Fruit fly (Drosophila melanogaster): ENCODE data around the gene CG14625.
A peak's percentile ranks its signal among the peaks of the same experiment; 100 is the strongest.

CG14625 gene

DNA sequence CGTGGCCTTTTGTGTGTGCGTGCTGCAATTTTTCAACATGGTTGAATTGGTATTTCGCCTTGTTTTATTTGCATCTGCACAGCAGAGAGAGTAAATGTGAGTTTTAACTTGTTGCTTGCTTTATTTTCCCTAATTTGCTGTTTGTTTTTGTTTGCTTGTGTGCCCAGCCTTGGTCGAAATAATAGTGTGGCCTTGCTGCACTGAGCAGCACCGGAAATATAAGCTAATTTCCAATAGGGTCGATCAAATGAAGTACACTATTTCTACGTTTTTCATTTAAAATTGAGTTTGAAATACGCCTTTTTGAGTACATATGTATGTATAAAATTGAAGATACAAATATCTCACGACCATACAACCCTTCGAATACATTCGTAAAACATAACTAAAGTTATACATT is 17.3 kb downstream of the CG14625 start:
- TF ChIP-seq eg (GFP tag; IDR thresholded peaks at IDR 0.05) (peak; percentile 54; the same call in 2 of the 3 replicates), Gug (GFP tag; IDR thresholded peaks at IDR 0.05) (no peak)

DNA sequence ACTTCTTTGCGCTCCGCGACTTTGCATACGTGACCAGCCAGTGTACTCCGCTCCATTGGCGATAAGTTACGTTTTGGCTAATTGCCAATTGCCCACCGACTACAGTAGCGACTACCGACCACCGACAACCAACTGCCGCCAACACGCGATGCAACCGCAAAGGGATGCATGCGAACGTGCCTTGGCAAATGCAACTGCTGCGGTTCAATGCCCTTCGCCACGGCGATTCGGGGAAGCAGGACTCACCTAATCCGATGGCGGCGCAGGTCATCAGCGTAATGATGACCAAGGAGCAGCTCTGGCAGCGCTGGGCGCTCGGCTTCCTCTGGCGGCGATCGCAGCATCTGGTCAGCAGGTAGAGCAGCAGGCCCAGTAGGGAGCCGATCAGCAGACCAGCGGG is 26.5 kb downstream of the CG14625 start:
- TF ChIP-seq CG8119 (GFP tag; IDR thresholded peaks at IDR 0.05) (no peak), Hr39 (GFP tag; optimal IDR thresholded peaks at IDR 0.05) (no peak), CG6276 (GFP tag; optimal IDR thresholded peaks at IDR 0.05) (no peak), CG6808 (GFP tag; optimal IDR thresholded peaks at IDR 0.05) (no peak), dsx (GFP tag; optimal IDR thresholded peaks at IDR 0.05; ENCODE audit: poor library complexity, severe bottlenecking) (no peak), fd59A (GFP tag; optimal IDR thresholded peaks at IDR 0.05) (no peak), Lpt (GFP tag; optimal IDR thresholded peaks at IDR 0.05) (no peak), salr (GFP tag; optimal IDR thresholded peaks at IDR 0.05) (no peak), ss (GFP tag; optimal IDR thresholded peaks at IDR 0.05) (peak in 1 of 2 experiments; percentile 51)

DNA sequence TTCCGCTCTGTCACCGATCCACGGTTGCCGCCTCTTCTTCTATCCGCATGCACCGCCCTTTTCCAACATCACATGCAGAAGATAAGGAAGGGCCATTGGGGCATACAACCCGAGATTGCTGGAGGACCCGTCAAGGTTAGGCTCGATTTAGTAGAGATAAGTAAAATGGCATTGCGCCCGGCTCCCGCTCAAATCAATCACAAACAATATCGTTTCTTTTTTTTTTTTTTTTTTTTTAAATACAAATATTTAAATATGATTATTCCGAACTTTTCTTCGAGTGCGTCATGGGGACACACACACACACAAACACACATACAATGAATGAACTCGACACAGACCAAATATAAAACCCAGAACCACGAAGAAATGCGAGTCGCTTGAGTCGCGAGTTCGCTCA is 29.8 kb downstream of the CG14625 start:
- TF ChIP-seq achi (GFP tag; optimal IDR thresholded peaks at IDR 0.05) = peak; percentile 36
- TF ChIP-seq CG8119 (GFP tag; IDR thresholded peaks at IDR 0.05) = peak; percentile 58; the same call in 2 of the 3 replicates
- no peak for TF ChIP-seq ss (GFP tag; optimal IDR thresholded peaks at IDR 0.05)
- peak; percentile 12 for TF ChIP-seq Eip78C (GFP tag)
- no peak for TF ChIP-seq Ets21C (GFP tag; optimal IDR thresholded peaks at IDR 0.05)
- TF ChIP-seq CG6808 (GFP tag; optimal IDR thresholded peaks at IDR 0.05) = no peak
- TF ChIP-seq CG8319 (GFP tag; optimal IDR thresholded peaks at IDR 0.05) = no peak
- TF ChIP-seq CG15336 (GFP tag; IDR thresholded peaks at IDR 0.05) = peak; percentile 51
- peak; percentile 8 for TF ChIP-seq net (GFP tag; optimal IDR thresholded peaks at IDR 0.05)
- TF ChIP-seq CG6792 (GFP tag; optimal IDR thresholded peaks at IDR 0.05) = peak; percentile 1
- TF ChIP-seq CG8632 (GFP tag; optimal IDR thresholded peaks at IDR 0.05) = no peak
- TF ChIP-seq esn (GFP tag; optimal IDR thresholded peaks at IDR 0.05) = peak; percentile 4
- TF ChIP-seq eg (GFP tag; IDR thresholded peaks at IDR 0.05) = 0 out of 3 replicates have a peak, but pooled peaks have one; percentile 21
- peak; percentile 21 for TF ChIP-seq CG3919 (GFP tag; optimal IDR thresholded peaks at IDR 0.05)
- peak; percentile 3 for TF ChIP-seq CG10669 (GFP tag; optimal IDR thresholded peaks at IDR 0.05)
- TF ChIP-seq CG6163 (GFP tag; IDR thresholded peaks at IDR 0.05) = peak; percentile 44; the same call in 1 of the 3 replicates
- peak in 1 of 2 experiments; percentile 23 for TF ChIP-seq salr (GFP tag; optimal IDR thresholded peaks at IDR 0.05)
- no peak for TF ChIP-seq fd85E (GFP tag; optimal IDR thresholded peaks at IDR 0.05)
- no peak for TF ChIP-seq fd59A (GFP tag; optimal IDR thresholded peaks at IDR 0.05)
- TF ChIP-seq CG34406 (GFP tag; optimal IDR thresholded peaks at IDR 0.05) = peak; percentile 18
- peak; percentile 4 for TF ChIP-seq CG6276 (GFP tag; optimal IDR thresholded peaks at IDR 0.05)
- peak; percentile 46 for TF ChIP-seq CG10631 (GFP tag; optimal IDR thresholded peaks at IDR 0.05)
- peak; percentile 98 for TF ChIP-seq svp (GFP tag)
- peak; percentile 47 for TF ChIP-seq CG32006 (GFP tag; optimal IDR thresholded peaks at IDR 0.05)
- no peak for TF ChIP-seq vri (GFP tag; optimal IDR thresholded peaks at IDR 0.05)

DNA sequence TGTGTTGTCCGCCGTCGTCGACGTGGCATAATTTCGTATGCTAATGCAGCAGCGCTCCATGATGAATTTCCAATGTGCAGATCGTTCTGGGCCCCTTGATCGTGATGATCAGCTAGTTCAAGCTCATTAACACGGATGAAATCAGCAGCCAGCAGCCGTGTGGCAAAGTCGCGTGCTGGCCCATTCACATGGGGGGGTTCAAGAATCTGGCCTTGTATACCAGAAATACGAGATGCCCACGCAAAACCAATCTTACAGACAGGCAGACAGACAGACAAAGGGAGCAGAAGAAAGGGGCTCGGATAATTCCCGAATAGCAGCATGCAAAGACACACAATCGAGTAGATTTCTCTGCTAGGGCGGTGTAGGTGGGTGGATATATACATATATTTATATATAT is 30.2 kb downstream of the CG14625 start:
- TF ChIP-seq achi (GFP tag; optimal IDR thresholded peaks at IDR 0.05) (no peak), ss (GFP tag; optimal IDR thresholded peaks at IDR 0.05) (peak in 1 of 2 experiments; percentile 66)

DNA sequence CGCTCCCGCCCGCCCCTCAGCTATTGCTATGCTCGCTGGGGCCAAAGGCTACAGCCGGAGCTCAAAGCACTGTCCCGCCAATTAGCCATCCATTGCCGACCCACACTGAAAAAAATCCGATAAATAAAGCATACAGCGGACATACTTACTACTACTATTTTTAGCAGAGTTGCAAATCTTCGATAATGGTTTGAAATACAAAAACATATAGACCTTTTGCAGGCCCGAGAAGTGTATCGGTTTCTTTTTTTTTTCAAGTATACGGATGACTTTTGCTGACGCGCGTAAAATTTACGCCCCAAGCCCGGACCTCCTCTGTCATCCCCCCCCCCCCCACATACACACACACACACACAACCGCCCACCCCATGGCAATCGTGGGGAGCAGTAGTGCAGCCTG is 32.4 kb downstream of the CG14625 start:
- peak; percentile 58 for TF ChIP-seq CG15336 (GFP tag; IDR thresholded peaks at IDR 0.05)
- no peak for TF ChIP-seq acj6 (GFP tag; optimal IDR thresholded peaks at IDR 0.05)
- TF ChIP-seq OdsH (GFP tag; optimal IDR thresholded peaks at IDR 0.05) = peak; percentile 21
- TF ChIP-seq CG8119 (GFP tag; IDR thresholded peaks at IDR 0.05) = peak; percentile 45; the same call in 1 of the 3 replicates
- TF ChIP-seq spab (GFP tag; optimal IDR thresholded peaks at IDR 0.05) = peak; percentile 1
- no peak for TF ChIP-seq CG10631 (GFP tag; optimal IDR thresholded peaks at IDR 0.05)
- peak; percentile 53; the same call in 2 of the 3 replicates for TF ChIP-seq CG6163 (GFP tag; IDR thresholded peaks at IDR 0.05)
- no peak for TF ChIP-seq CG1621 (tag; optimal IDR thresholded peaks at IDR 0.05)
- TF ChIP-seq Eip78C (GFP tag) = peak; percentile 20
- TF ChIP-seq CG6854 (GFP tag; optimal IDR thresholded peaks at IDR 0.05) = no peak
- no peak for TF ChIP-seq Sox14 (GFP tag; optimal IDR thresholded peaks at IDR 0.05)
- peak; percentile 49 for TF ChIP-seq CG6276 (GFP tag; optimal IDR thresholded peaks at IDR 0.05)
- peak; percentile 35 for TF ChIP-seq CG4318 (GFP tag; optimal IDR thresholded peaks at IDR 0.05)
- no peak for TF ChIP-seq lz (GFP tag; optimal IDR thresholded peaks at IDR 0.05)
- TF ChIP-seq CG3919 (GFP tag; optimal IDR thresholded peaks at IDR 0.05) = peak; percentile 37
- TF ChIP-seq fkh (GFP tag; optimal IDR thresholded peaks at IDR 0.05) = no peak
- no peak for TF ChIP-seq CG3032 (tag; optimal IDR thresholded peaks at IDR 0.05)
- TF ChIP-seq CG10669 (GFP tag; optimal IDR thresholded peaks at IDR 0.05) = peak; percentile 23
- TF ChIP-seq Sox15 (GFP tag; optimal IDR thresholded peaks at IDR 0.05) = no peak
- peak; percentile 5 for TF ChIP-seq achi (GFP tag; optimal IDR thresholded peaks at IDR 0.05)
- no peak for TF ChIP-seq Eip93F (GFP tag; optimal IDR thresholded peaks at IDR 0.05)
- TF ChIP-seq Blimp-1 (GFP tag; optimal IDR thresholded peaks at IDR 0.05) = no peak
- no peak for TF ChIP-seq svp (GFP tag)

All from whole organism, prepupa.